Worm (Caenorhabditis elegans): Measurements from ENCODE around the gene sec-10.

- TF ChIP-seq zag-1 (tag; optimal IDR thresholded peaks at IDR 0.05) (no peak), hpl-2 (GFP tag; optimal IDR thresholded peaks at IDR 0.05) (no peak), nhr-237 (tag; optimal IDR thresholded peaks at IDR 0.05) (no peak), fkh-4 (tag; optimal IDR thresholded peaks at IDR 0.05; ENCODE audit: borderline replicate concordance) (no peak), sptf-1 (tag; optimal IDR thresholded peaks at IDR 0.05) (no peak), lin-15B (tag; optimal IDR thresholded peaks at IDR 0.05) (no peak), jun-1 (tag; optimal IDR thresholded peaks at IDR 0.05) (no peak), ceh-82 (tag; optimal IDR thresholded peaks at IDR 0.05) (no peak), nhr-76 (tag; optimal IDR thresholded peaks at IDR 0.05) (no peak), elt-3 (tag; optimal IDR thresholded peaks at IDR 0.05) (no peak)
Measured at ce11 chrIV:7747838-7748237, 34.5 kb downstream of the sec-10 start, which contains the start of gene klo-1.
